Worm (Caenorhabditis elegans) whole organism, midembryonic: ENCODE results near the gene F21C10.6.

ENCODE experiments used
- cog-1 ChIP-seq: sonication (generic microtip); optimal IDR thresholded peaks from 2 replicates; lab custom pipeline; 2016; ENCODE audit warnings: missing genetic modification characterization, missing compliant biosample characterization
- flt-1 ChIP-seq: fragments of 200-800 bp; sonication (Bioruptor generic); IDR thresholded peaks from 2 replicates; pipeline ENCODE4 v1.3.6; 2022; ENCODE audit warnings: missing genetic modification characterization, missing compliant biosample characterization
- med-1 ChIP-seq: sonication (generic microtip); optimal IDR thresholded peaks from 2 replicates; lab custom pipeline; 2017; ENCODE audit warnings: missing genetic modification characterization, mild to moderate bottlenecking, missing compliant biosample characterization, antibody characterized with exemption, missing genetic modification reagents; ENCODE audit not compliant: insufficient read depth

ce11 chrV:9109281-9109680, 15.0 kb upstream of the F21C10.6 start, which contains the start of gene pqn-31:
- TF ChIP-seq cog-1 (tag; lab: Kevin White, UChicago) (no peak), flt-1 (GFP tag; lab: Robert Waterston, UW) (no peak), med-1 (GFP tag; lab: Kevin White, UChicago) (no peak)
